Fruit fly (Drosophila melanogaster) whole organism, embryonic: ENCODE data around the gene CG6432.
A peak's percentile ranks its signal among the peaks of the same experiment; 100 is the strongest.

Experiments
- Abd-B ChIP-seq: fragments of 200-800 bp; sonication (Bioruptor generic); optimal IDR thresholded peaks from 2 replicates; lab custom pipeline; 2018; ENCODE audit warnings: missing biosample characterization, mild to moderate bottlenecking, missing genetic modification characterization, moderate library complexity
- Awh ChIP-seq: fragments of 200-800 bp; sonication (Bioruptor generic); IDR thresholded peaks from 2 replicates; pipeline ENCODE4, ENCODE4 v1.3.6; 2022; ENCODE audit warnings: missing biosample characterization, missing genetic modification characterization
- BEAF-32 ChIP-seq: fragments of 200-800 bp; sonication (Bioruptor generic); optimal IDR thresholded peaks from 3 replicates; lab custom pipeline; 2017; ENCODE audit warnings: missing biosample characterization, missing genetic modification characterization, mild to moderate bottlenecking, moderate library complexity, missing genetic modification reagents
- CG10267 ChIP-seq: fragments of 200-800 bp; sonication (Bioruptor generic); optimal IDR thresholded peaks from 2 replicates; lab custom pipeline; 2018; ENCODE audit warnings: missing biosample characterization, mild to moderate bottlenecking, missing genetic modification characterization, moderate library complexity
- CG10274 ChIP-seq: fragments of 200-800 bp; sonication (Bioruptor generic); optimal IDR thresholded peaks from 3 replicates; lab custom pipeline; 2017; ENCODE audit warnings: missing biosample characterization, mild to moderate bottlenecking, missing genetic modification characterization
- CG10959 ChIP-seq: fragments of 200-800 bp; sonication (Bioruptor generic); IDR thresholded peaks from 2 replicates; pipeline ENCODE4 v1.3.6; 2022; ENCODE audit warnings: missing biosample characterization, missing genetic modification characterization
- CG11456 ChIP-seq: fragments of 200-800 bp; sonication (Bioruptor generic); IDR thresholded peaks from 3 replicates; pipeline ENCODE4 v1.3.6; 2022; ENCODE audit warnings: missing biosample characterization, missing genetic modification characterization
- CG11723 ChIP-seq: fragments of 200-800 bp; sonication (Bioruptor generic); optimal IDR thresholded peaks from 2 replicates; lab custom pipeline; 2017; ENCODE audit warnings: missing biosample characterization, mild to moderate bottlenecking, missing genetic modification characterization
- CG12659 ChIP-seq: fragments of 200-800 bp; sonication (Bioruptor generic); optimal IDR thresholded peaks from 3 replicates; lab custom pipeline; 2017; ENCODE audit warnings: mild to moderate bottlenecking, missing biosample characterization, missing genetic modification reagents, missing genetic modification characterization
- CG12942 ChIP-seq: fragments of 200-800 bp; sonication (Bioruptor generic); optimal IDR thresholded peaks from 3 replicates; lab custom pipeline; 2016; ENCODE audit warnings: missing biosample characterization, missing genetic modification characterization
- CG16779 ChIP-seq: fragments of 200-800 bp; sonication (Bioruptor generic); IDR thresholded peaks from 2 replicates; pipeline ENCODE4 v1.3.6; 2022; ENCODE audit warnings: missing biosample characterization, missing genetic modification characterization
- CG16815 ChIP-seq: fragments of 200-800 bp; sonication (Bioruptor generic); optimal IDR thresholded peaks from 3 replicates; lab custom pipeline; 2017; ENCODE audit warnings: missing biosample characterization, mild to moderate bottlenecking, missing genetic modification characterization
- CG32772 ChIP-seq: fragments of 200-800 bp; sonication (Bioruptor generic); IDR thresholded peaks from 2 replicates; pipeline ENCODE4 v1.3.6; 2022; ENCODE audit warnings: missing biosample characterization, missing genetic modification characterization
- CG33213 ChIP-seq: fragments of 200-800 bp; sonication (Bioruptor generic); optimal IDR thresholded peaks from 3 replicates; lab custom pipeline; 2016; ENCODE audit warnings: missing biosample characterization, missing genetic modification characterization
- CG34224 ChIP-seq: fragments of 200-800 bp; sonication (Bioruptor generic); IDR thresholded peaks from 3 replicates; pipeline ENCODE4 v1.3.6; 2022; ENCODE audit warnings: missing biosample characterization, missing genetic modification characterization; ENCODE audit not compliant: partially characterized antibody
- CG3726 ChIP-seq: fragments of 200-800 bp; sonication (Bioruptor generic); IDR thresholded peaks from 3 replicates; pipeline ENCODE4, ENCODE4 v1.3.6; 2022; ENCODE audit warnings: missing biosample characterization, missing genetic modification characterization
- CG3838 ChIP-seq: fragments of 200-800 bp; sonication (Bioruptor generic); optimal IDR thresholded peaks from 3 replicates; lab custom pipeline; 2016; ENCODE audit warnings: missing biosample characterization, missing genetic modification characterization
- CG3995 ChIP-seq: fragments of 200-800 bp; sonication (Bioruptor generic); optimal IDR thresholded peaks from 3 replicates; lab custom pipeline; 2016; ENCODE audit warnings: missing biosample characterization, missing genetic modification characterization
- CG6654 ChIP-seq: fragments of 200-800 bp; sonication (Bioruptor generic); optimal IDR thresholded peaks from 2 replicates; lab custom pipeline; 2017; ENCODE audit warnings: missing biosample characterization, mild to moderate bottlenecking, missing genetic modification characterization
- CG6683 ChIP-seq: fragments of 200-800 bp; sonication (Bioruptor generic); optimal IDR thresholded peaks from 2 replicates; lab custom pipeline; 2017; ENCODE audit warnings: missing biosample characterization, mild to moderate bottlenecking, missing genetic modification characterization, missing genetic modification reagents
- CG8089 ChIP-seq: fragments of 200-800 bp; sonication (Bioruptor generic); optimal IDR thresholded peaks from 3 replicates; lab custom pipeline; 2016; ENCODE audit warnings: missing biosample characterization, missing genetic modification characterization
- CG8924 ChIP-seq: fragments of 200-800 bp; optimal IDR thresholded peaks from 3 replicates; lab custom pipeline; 2019; ENCODE audit warnings: missing biosample characterization, mild to moderate bottlenecking, missing genetic modification characterization, moderate library complexity
- Dek ChIP-seq: fragments of 200-800 bp; sonication (Bioruptor generic); optimal IDR thresholded peaks from 3 replicates; lab custom pipeline; 2019; ENCODE audit warnings: missing biosample characterization, mild to moderate bottlenecking, missing genetic modification characterization, moderate library complexity
- Dfd ChIP-seq, 2 experiments: fragments of >200 bp; optimal IDR thresholded peaks; 2 replicates each; lab custom pipeline; 2017; ENCODE audit warnings: missing biosample characterization in 2 of 2, missing genetic modification characterization in 2 of 2
- E2f2 ChIP-seq: fragments of 200-800 bp; sonication (Bioruptor generic); IDR thresholded peaks from 2 replicates; pipeline ENCODE4 v1.3.6; 2022; ENCODE audit warnings: missing biosample characterization, missing genetic modification characterization
- ERR ChIP-seq: fragments of 200-800 bp; sonication (Bioruptor generic); optimal IDR thresholded peaks from 2 replicates; lab custom pipeline; 2016; ENCODE audit warnings: missing biosample characterization, missing genetic modification characterization
- Ets65A ChIP-seq: fragments of 200-800 bp; sonication (Bioruptor generic); peaks from one replicate; lab custom pipeline; 2016; ENCODE audit warnings: missing biosample characterization, missing genetic modification characterization
- Ets97D ChIP-seq: fragments of 200-800 bp; sonication (Bioruptor generic); optimal IDR thresholded peaks from 3 replicates; lab custom pipeline; 2016; ENCODE audit warnings: missing biosample characterization, missing genetic modification characterization
- MESR4 ChIP-seq: fragments of 200-800 bp; sonication (Bioruptor generic); optimal IDR thresholded peaks from 2 replicates; lab custom pipeline; 2018; ENCODE audit warnings: missing biosample characterization, mild to moderate bottlenecking, missing genetic modification characterization, moderate library complexity
- Rfx ChIP-seq: fragments of 200-800 bp; sonication (Bioruptor generic); IDR thresholded peaks from 2 replicates; pipeline ENCODE4 v1.3.6; 2022; ENCODE audit warnings: missing biosample characterization, missing genetic modification characterization
- Scr ChIP-seq: fragments of 200-800 bp; sonication (Bioruptor generic); IDR thresholded peaks from 2 replicates; pipeline ENCODE4 v1.3.6; 2022; ENCODE audit warnings: missing biosample characterization, missing genetic modification characterization; ENCODE audit not compliant: partially characterized antibody
- YL-1 ChIP-seq: fragments of 200-800 bp; sonication (Bioruptor generic); optimal IDR thresholded peaks from 3 replicates; lab custom pipeline; 2017; ENCODE audit warnings: missing biosample characterization, mild to moderate bottlenecking, missing genetic modification characterization
- bbx ChIP-seq: fragments of 200-800 bp; sonication (Bioruptor generic); IDR thresholded peaks from 2 replicates; pipeline ENCODE4 v1.3.6; 2022; ENCODE audit warnings: missing biosample characterization, missing genetic modification characterization; ENCODE audit not compliant: partially characterized antibody
- ci ChIP-seq: fragments of 200-800 bp; sonication (Bioruptor generic); IDR thresholded peaks from 3 replicates; pipeline ENCODE4 v1.3.6; 2022; ENCODE audit warnings: missing biosample characterization, missing genetic modification characterization
- dimm ChIP-seq: fragments of 200-800 bp; sonication (Bioruptor generic); IDR thresholded peaks from 2 replicates; pipeline ENCODE4 v1.3.6; 2022; ENCODE audit warnings: missing biosample characterization, missing genetic modification characterization
- fu2 ChIP-seq: fragments of 200-800 bp; sonication (Bioruptor generic); optimal IDR thresholded peaks from 2 replicates; lab custom pipeline; 2016; ENCODE audit warnings: missing biosample characterization, missing genetic modification characterization
- luna ChIP-seq: fragments of 200-800 bp; sonication (Bioruptor generic); optimal IDR thresholded peaks from 2 replicates; lab custom pipeline; 2016; ENCODE audit warnings: missing biosample characterization, missing genetic modification characterization
- mam ChIP-seq: fragments of 200-800 bp; sonication (Bioruptor generic); optimal IDR thresholded peaks from 3 replicates; lab custom pipeline; 2016; ENCODE audit warnings: missing biosample characterization, missing genetic modification characterization
- mirr ChIP-seq: fragments of 200-800 bp; sonication (Bioruptor generic); optimal IDR thresholded peaks from 3 replicates; lab custom pipeline; 2018; ENCODE audit warnings: missing biosample characterization, mild to moderate bottlenecking, missing genetic modification characterization
- nmo ChIP-seq: fragments of 200-800 bp; sonication (Bioruptor generic); optimal IDR thresholded peaks from 2 replicates; lab custom pipeline; 2018; ENCODE audit warnings: missing biosample characterization, mild to moderate bottlenecking, missing genetic modification characterization, moderate library complexity
- pho ChIP-seq: fragments of 200-800 bp; sonication (Bioruptor generic); optimal IDR thresholded peaks from 2 replicates; lab custom pipeline; 2016; ENCODE audit warnings: missing biosample characterization, missing genetic modification characterization
- pzg ChIP-seq: fragments of 200-800 bp; sonication (Bioruptor generic); optimal IDR thresholded peaks from 3 replicates; lab custom pipeline; 2018; ENCODE audit warnings: missing biosample characterization, mild to moderate bottlenecking, missing genetic modification characterization, moderate library complexity
- ro ChIP-seq: fragments of 200-800 bp; sonication (Bioruptor generic); IDR thresholded peaks from 2 replicates; pipeline ENCODE4 v1.3.6; 2022; ENCODE audit warnings: missing biosample characterization, missing genetic modification characterization
- sens ChIP-seq: fragments of 200-800 bp; sonication (Bioruptor generic); peaks from one replicate; lab custom pipeline; 2016; ENCODE audit warnings: missing biosample characterization, missing genetic modification characterization
- sens-2 ChIP-seq: fragments of 200-800 bp; sonication (Bioruptor generic); IDR thresholded peaks from 2 replicates; pipeline ENCODE4 v1.3.6; 2022; ENCODE audit warnings: missing biosample characterization, missing genetic modification characterization
- seq ChIP-seq: fragments of 200-800 bp; sonication (Bioruptor generic); IDR thresholded peaks from 2 replicates; pipeline ENCODE4 v1.3.6; 2022; ENCODE audit warnings: missing biosample characterization, missing genetic modification characterization
- slp2 ChIP-seq: fragments of 200-800 bp; sonication (Bioruptor generic); optimal IDR thresholded peaks from 2 replicates; lab custom pipeline; 2016; ENCODE audit warnings: missing biosample characterization, missing genetic modification characterization
- tap ChIP-seq: fragments of 200-800 bp; optimal IDR thresholded peaks from 3 replicates; lab custom pipeline; 2019; ENCODE audit warnings: missing biosample characterization, mild to moderate bottlenecking, missing genetic modification characterization, moderate library complexity
- trem ChIP-seq: fragments of 200-800 bp; optimal IDR thresholded peaks from 3 replicates; lab custom pipeline; 2019; ENCODE audit warnings: missing biosample characterization, mild to moderate bottlenecking, missing genetic modification characterization, moderate library complexity
- trh ChIP-seq: fragments of 200-800 bp; sonication (Bioruptor generic); optimal IDR thresholded peaks from 2 replicates; lab custom pipeline; 2016; ENCODE audit warnings: missing biosample characterization, missing genetic modification characterization
- vvl ChIP-seq: fragments of 200-800 bp; sonication (Bioruptor generic); IDR thresholded peaks from 2 replicates; pipeline ENCODE4 v1.3.6; 2022; ENCODE audit warnings: missing biosample characterization, missing genetic modification characterization
- zen ChIP-seq: fragments of 200-800 bp; sonication (Bioruptor generic); optimal IDR thresholded peaks from 3 replicates; lab custom pipeline; 2018; ENCODE audit warnings: missing biosample characterization, mild to moderate bottlenecking, missing genetic modification characterization, moderate library complexity

CG6432 gene

DNA sequence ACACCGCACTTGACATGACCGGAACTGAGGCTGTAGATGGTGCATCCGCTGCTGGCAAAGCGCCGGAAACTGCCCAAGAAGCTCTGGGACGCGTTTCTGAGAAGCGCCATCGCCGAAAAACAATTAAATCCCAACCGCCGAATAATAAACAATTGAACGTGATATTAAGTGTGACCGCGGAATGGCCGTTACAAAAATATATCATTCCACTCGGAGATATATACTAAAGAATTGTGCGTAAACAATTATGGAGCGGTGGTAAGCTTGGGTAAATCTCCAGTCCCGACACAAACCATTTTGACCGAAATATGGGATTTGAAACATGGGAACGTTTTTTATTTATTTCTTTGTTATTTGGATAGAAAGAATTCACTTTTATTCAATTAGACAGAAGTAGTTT, 23.2 kb downstream of the CG6432 start, which contains the start of gene CG18528:
Gene CG18528, minus strand, starts transcription at position 188 of the 400 bp plus-strand sequence.
- TF ChIP-seq luna (GFP tag; lab: Kevin White, UChicago) (no peak), trh (GFP tag; lab: Kevin White, UChicago) (no peak), ci (GFP tag; lab: Robert Waterston, UW) (peak; percentile 33; the same call in 1 of the 3 replicates), sens-2 (GFP tag; lab: Robert Waterston, UW) (no peak), zen (tag; lab: Kevin White, UChicago) (peak; percentile 71), Ets97D (peak; percentile 92), CG11723 (GFP tag; lab: Kevin White, UChicago) (no peak), trem (peak; percentile 49), BEAF-32 (GFP tag; lab: Kevin White, UChicago) (peak; percentile 59), mirr (GFP tag; lab: Kevin White, UChicago) (no peak), fu2 (no peak), CG3726 (GFP tag; lab: Robert Waterston, UW) (no peak), CG3995 (GFP tag; lab: Kevin White, UChicago) (peak; percentile 71), Rfx (no peak), CG6654 (GFP tag; lab: Kevin White, UChicago) (no peak), CG33213 (peak; percentile 66), seq (peak; percentile 11; the same call in 1 of the 2 replicates), ro (GFP tag; lab: Robert Waterston, UW) (no peak), CG3838 (GFP tag; lab: Kevin White, UChicago) (no peak), vvl (GFP tag; lab: Robert Waterston, UW) (0 out of 2 replicates have a peak, but pooled peaks have one; percentile 10), E2f2 (GFP tag; lab: Robert Waterston, UW) (peak; percentile 68), CG11456 (GFP tag; lab: Robert Waterston, UW) (no peak), CG10959 (no peak), MESR4 (GFP tag; lab: Kevin White, UChicago) (peak; percentile 17), CG10267 (no peak), CG32772 (GFP tag; lab: Robert Waterston, UW) (no peak), nmo (GFP tag; lab: Kevin White, UChicago) (peak; percentile 43), tap (tag; lab: Kevin White, UChicago) (no peak), Dek (tag; lab: Kevin White, UChicago) (no peak), CG12659 (GFP tag; lab: Kevin White, UChicago) (peak; percentile 39), Dfd (GFP tag; optimal IDR thresholded peaks at IDR 0.05; lab: Kevin White, UChicago) (no peak), CG8924 (tag; lab: Kevin White, UChicago) (peak; percentile 24), Awh (GFP tag; lab: Robert Waterston, UW) (no peak), CG8089 (GFP tag; lab: Kevin White, UChicago) (no peak), CG6683 (GFP tag; lab: Kevin White, UChicago) (no peak), pzg (GFP tag; lab: Kevin White, UChicago) (peak; percentile 89), CG34224 (no peak), Scr (peak; percentile 31), pho (GFP tag; lab: Kevin White, UChicago) (peak; percentile 6), dimm (no peak), CG16779 (GFP tag; lab: Robert Waterston, UW) (no peak), ERR (GFP tag; lab: Kevin White, UChicago) (no peak), Abd-B (GFP tag; lab: Kevin White, UChicago) (peak; percentile 82), CG16815 (no peak), bbx (GFP tag; lab: Robert Waterston, UW) (0 out of 2 replicates have a peak, but pooled peaks have one; percentile 39), mam (GFP tag; lab: Kevin White, UChicago) (no peak), CG10274 (no peak), slp2 (GFP tag; lab: Kevin White, UChicago) (no peak), YL-1 (GFP tag; lab: Kevin White, UChicago) (peak; percentile 15), CG12942 (GFP tag; lab: Kevin White, UChicago) (no peak), Ets65A (peak; percentile 85), sens (GFP tag; lab: Kevin White, UChicago) (peak; percentile 73)
